Worm (Caenorhabditis elegans): ENCODE data around the gene srab-24.

DNA sequence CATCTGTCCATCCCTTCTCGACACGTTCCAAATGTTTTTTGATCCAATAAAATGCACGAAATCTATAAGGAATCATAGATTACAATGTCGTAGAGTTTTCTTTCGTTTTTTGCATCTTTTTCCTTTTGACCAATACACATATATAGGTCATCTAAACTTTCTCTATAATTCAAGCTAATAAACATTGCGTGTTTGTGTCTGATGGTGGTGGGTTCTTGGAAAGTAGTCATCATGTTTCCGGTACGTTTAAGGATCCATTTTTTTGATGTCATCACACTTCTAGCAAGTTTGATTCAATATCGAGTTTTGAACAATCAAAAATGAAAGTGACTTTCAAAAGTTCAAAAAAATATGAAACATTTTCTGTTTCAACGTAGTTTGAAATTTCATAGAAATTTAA is 18.9 kb upstream of the srab-24 start:
- no peak for TF ChIP-seq tbx-37 (GFP tag; conservative IDR thresholded peaks at IDR 0.05)
- TF ChIP-seq ama-1 (optimal IDR thresholded peaks at IDR 0.05) = no peak
- no peak for TF ChIP-seq tra-4 (tag; optimal IDR thresholded peaks at IDR 0.05)
- TF ChIP-seq ceh-13 (GFP tag; optimal IDR thresholded peaks at IDR 0.05) = no peak
